Worm (Caenorhabditis elegans): Measurements from ENCODE around the gene F52E1.9.

DNA sequence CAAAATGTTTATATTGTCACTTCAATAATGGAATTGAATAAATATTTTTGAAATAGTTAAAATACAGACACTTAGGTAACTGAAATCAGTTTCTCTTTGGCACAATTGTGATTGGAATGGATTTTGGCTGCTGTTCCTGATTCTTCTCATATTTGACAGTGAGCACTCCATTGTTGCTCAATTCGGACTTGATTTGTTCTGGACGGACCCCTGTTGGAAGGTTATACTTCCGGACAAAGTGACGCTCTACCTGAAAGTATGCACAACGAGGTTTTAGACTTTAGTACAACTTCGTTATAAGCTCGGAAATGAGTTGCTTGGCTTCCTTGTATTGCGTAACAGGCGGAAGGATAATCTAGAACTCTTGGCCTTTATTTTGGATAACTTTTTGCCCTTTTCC is 17.7 kb downstream of the F52E1.9 start:
- TF ChIP-seq pes-1 (GFP tag; IDR thresholded peaks at IDR 0.05) (no peak), hmbx-1 (tag; optimal IDR thresholded peaks at IDR 0.05) (no peak), tbx-37 (GFP tag; conservative IDR thresholded peaks at IDR 0.05) (no peak), tbx-11 (GFP tag; IDR thresholded peaks at IDR 0.05) (no peak), ama-1 (optimal IDR thresholded peaks at IDR 0.05) (no peak), tra-4 (tag; optimal IDR thresholded peaks at IDR 0.05) (no peak), flt-1 (GFP tag; IDR thresholded peaks at IDR 0.05) (no peak), sea-1 (GFP tag; conservative IDR thresholded peaks at IDR 0.05) (no peak), hmg-4 (GFP tag; optimal IDR thresholded peaks at IDR 0.05) (no peak), ets-7 (tag; optimal IDR thresholded peaks at IDR 0.05) (no peak), hnd-1 (tag; optimal IDR thresholded peaks at IDR 0.05) (no peak)

Measured in whole organism, early embryonic.